Fruit fly (Drosophila melanogaster): Measurements from ENCODE around the gene CG6843.

Gene CG6843

dm6 chr3L:18872440-18872839, 29.0 kb upstream of the CG6843 start, which contains the start of the genes Rad9 and Uggt:
Rad9 (minus strand) TSS chr3L:18872553.
Uggt (plus strand) TSS chr3L:18872747.
- no peak for TF ChIP-seq Ets98B (GFP tag; IDR thresholded peaks at IDR 0.05)
- TF ChIP-seq rn (GFP tag; IDR thresholded peaks at IDR 0.05) = no peak
- no peak for TF ChIP-seq Pif1B (GFP tag; optimal IDR thresholded peaks at IDR 0.05)
- no peak for TF ChIP-seq gl (tag; optimal IDR thresholded peaks at IDR 0.05)
- no peak for TF ChIP-seq CG10348 (GFP tag; IDR thresholded peaks at IDR 0.05)
- TF ChIP-seq CG4496 (GFP tag; IDR thresholded peaks at IDR 0.05) = no peak
- TF ChIP-seq Snoo (tag; optimal IDR thresholded peaks at IDR 0.05) = no peak
- no peak for TF ChIP-seq CG8159 (tag; optimal IDR thresholded peaks at IDR 0.05)

- TF ChIP-seq CG32121 (GFP tag; IDR thresholded peaks at IDR 0.05) (no peak), CG17806 (tag; optimal IDR thresholded peaks at IDR 0.05) (no peak), fd96Ca (GFP tag; IDR thresholded peaks at IDR 0.05) (no peak), Ets98B (GFP tag; IDR thresholded peaks at IDR 0.05) (no peak), CG8159 (tag; optimal IDR thresholded peaks at IDR 0.05) (no peak), Snoo (tag; optimal IDR thresholded peaks at IDR 0.05) (no peak), rn (GFP tag; IDR thresholded peaks at IDR 0.05) (no peak), D1 (tag; optimal IDR thresholded peaks at IDR 0.05) (no peak), gl (tag; optimal IDR thresholded peaks at IDR 0.05) (no peak)
These were observed 19.8 kb upstream of the CG6843 start for dm6 chr3L:18881613-18882012.

- peak; percentile 71 for TF ChIP-seq EcR (GFP tag; optimal IDR thresholded peaks at IDR 0.05)
- no peak for TF ChIP-seq fd96Ca (GFP tag; IDR thresholded peaks at IDR 0.05)
- peak; percentile 75; the same call in 2 of the 3 replicates for TF ChIP-seq CG4496 (GFP tag; IDR thresholded peaks at IDR 0.05)
- no peak for TF ChIP-seq rn (GFP tag; IDR thresholded peaks at IDR 0.05)
- TF ChIP-seq CG8159 (tag; optimal IDR thresholded peaks at IDR 0.05) = peak; percentile 47
- TF ChIP-seq D1 (tag; optimal IDR thresholded peaks at IDR 0.05) = no peak
- no peak for TF ChIP-seq CG9948 (tag; optimal IDR thresholded peaks at IDR 0.05)
- peak; percentile 16 for TF ChIP-seq Snoo (tag; optimal IDR thresholded peaks at IDR 0.05)
- TF ChIP-seq CG34367 (tag; optimal IDR thresholded peaks at IDR 0.05) = no peak
- TF ChIP-seq CG17806 (tag; optimal IDR thresholded peaks at IDR 0.05) = peak; percentile 4
- no peak for TF ChIP-seq Pif1B (GFP tag; optimal IDR thresholded peaks at IDR 0.05)
- peak; percentile 62 for TF ChIP-seq gl (tag; optimal IDR thresholded peaks at IDR 0.05)
- TF ChIP-seq CG10348 (GFP tag; IDR thresholded peaks at IDR 0.05) = no peak
- no peak for TF ChIP-seq CG15710 (tag; optimal IDR thresholded peaks at IDR 0.05)
- TF ChIP-seq CG32121 (GFP tag; IDR thresholded peaks at IDR 0.05) = 0 out of 2 replicates have a peak, but pooled peaks have one; percentile 14
- peak; percentile 36 for TF ChIP-seq CG14655 (GFP tag; optimal IDR thresholded peaks at IDR 0.05)
- peak; percentile 56 for TF ChIP-seq CG12605 (GFP tag; IDR thresholded peaks at IDR 0.05)
- TF ChIP-seq Ets98B (GFP tag; IDR thresholded peaks at IDR 0.05) = peak; percentile 72
- TF ChIP-seq CG13204 (GFP tag; optimal IDR thresholded peaks at IDR 0.05) = no peak
- TF ChIP-seq Pif1A (GFP tag; optimal IDR thresholded peaks at IDR 0.05) = peak; percentile 19
- peak; percentile 26 for TF ChIP-seq CG8301 (tag; optimal IDR thresholded peaks at IDR 0.05)
These were observed 12.1 kb upstream of the CG6843 start for dm6 chr3L:18889222-18889866.

- TF ChIP-seq CG14655 (GFP tag; optimal IDR thresholded peaks at IDR 0.05) = peak; percentile 100
- TF ChIP-seq CG17806 (tag; optimal IDR thresholded peaks at IDR 0.05) = peak; percentile 99
- peak; percentile 70 for TF ChIP-seq EcR (GFP tag; optimal IDR thresholded peaks at IDR 0.05)
- TF ChIP-seq Pif1B (GFP tag; optimal IDR thresholded peaks at IDR 0.05) = peak; percentile 96
- peak; percentile 88 for TF ChIP-seq CG4496 (GFP tag; IDR thresholded peaks at IDR 0.05)
- TF ChIP-seq CG8159 (tag; optimal IDR thresholded peaks at IDR 0.05) = peak; percentile 98
- TF ChIP-seq D1 (tag; optimal IDR thresholded peaks at IDR 0.05) = peak; percentile 98
- TF ChIP-seq rn (GFP tag; IDR thresholded peaks at IDR 0.05) = peak; percentile 81
- TF ChIP-seq CG13204 (GFP tag; optimal IDR thresholded peaks at IDR 0.05) = peak; percentile 94
- peak; percentile 99 for TF ChIP-seq CG8301 (tag; optimal IDR thresholded peaks at IDR 0.05)
- TF ChIP-seq CG12605 (GFP tag; IDR thresholded peaks at IDR 0.05) = peak; percentile 81
- TF ChIP-seq Ets98B (GFP tag; IDR thresholded peaks at IDR 0.05) = peak; percentile 80
- peak; percentile 95 for TF ChIP-seq CG32121 (GFP tag; IDR thresholded peaks at IDR 0.05)
- TF ChIP-seq Snoo (tag; optimal IDR thresholded peaks at IDR 0.05) = peak; percentile 99
- peak; percentile 94 for TF ChIP-seq Pif1A (GFP tag; optimal IDR thresholded peaks at IDR 0.05)
- TF ChIP-seq CG10348 (GFP tag; IDR thresholded peaks at IDR 0.05) = peak; percentile 69; the same call in 1 of the 2 replicates
- TF ChIP-seq CG34367 (tag; optimal IDR thresholded peaks at IDR 0.05) = peak; percentile 99
- TF ChIP-seq CG9948 (tag; optimal IDR thresholded peaks at IDR 0.05) = peak; percentile 99
- peak; percentile 65; the same call in 2 of the 3 replicates for TF ChIP-seq fd96Ca (GFP tag; IDR thresholded peaks at IDR 0.05)
- peak; percentile 99 for TF ChIP-seq CG15710 (tag; optimal IDR thresholded peaks at IDR 0.05)
- TF ChIP-seq gl (tag; optimal IDR thresholded peaks at IDR 0.05) = peak; percentile 90
These were observed 10.9 kb upstream of the CG6843 start, which contains the start of gene CG3961 for dm6 chr3L:18890283-18891175. CG3961 (minus strand) TSS chr3L:18890483.

dm6 chr3L:18891986-18892385, 9.4 kb upstream of the CG6843 start, which contains the start of gene NijB:
NijB (plus strand) TSS chr3L:18892383.
- no peak for TF ChIP-seq gl (tag; optimal IDR thresholded peaks at IDR 0.05)
- TF ChIP-seq EcR (GFP tag; optimal IDR thresholded peaks at IDR 0.05) = peak; percentile 83

Data from whole organism, pupa.